Worm (Caenorhabditis elegans) whole organism, L1 larva: ENCODE data around the gene rps-3.

ENCODE experiments used
- F16B12.6 ChIP-seq: fragments of 150-350 bp; optimal IDR thresholded peaks from 2 replicates; lab custom pipeline; 2014; ENCODE audit warnings: missing biosample characterization, missing genetic modification characterization
- aha-1 ChIP-seq: fragments of 150-350 bp; optimal IDR thresholded peaks from 2 replicates; lab custom pipeline; 2014; ENCODE audit warnings: missing biosample characterization, missing genetic modification characterization
- aly-2 ChIP-seq: fragments of 150-350 bp; optimal IDR thresholded peaks from 2 replicates; lab custom pipeline; 2014; ENCODE audit warnings: missing biosample characterization, missing genetic modification characterization
- ceh-88 ChIP-seq: fragments of 200-800 bp; sonication (Bioruptor generic); IDR thresholded peaks from 2 replicates; pipeline ENCODE4 v1.3.6; 2022; ENCODE audit warnings: missing genetic modification characterization, missing compliant biosample characterization
- dsc-1 ChIP-seq: sonication (generic microtip); optimal IDR thresholded peaks from 2 replicates; lab custom pipeline; 2016; ENCODE audit warnings: mild to moderate bottlenecking, missing genetic modification characterization, missing compliant biosample characterization
- efl-1 ChIP-seq, 4 experiments: fragments of 150-350 bp; optimal IDR thresholded peaks in 3 of 4; peaks in 1 of 4; 1 replicate in 1 of 4; 2 replicates in 3 of 4; lab custom pipeline; 2014; ENCODE audit warnings: missing biosample characterization in 2 of 4, missing genetic modification characterization in 2 of 4, missing genetic modification reagents in 2 of 4
- efl-3 ChIP-seq: fragments of 200-800 bp; sonication (Bioruptor generic); optimal IDR thresholded peaks from 2 replicates; lab custom pipeline; 2018; ENCODE audit warnings: mild to moderate bottlenecking, missing genetic modification characterization, missing compliant biosample characterization
- egl-27 ChIP-seq, 2 experiments: fragments of 150-350 bp in 1 of 2; sonication (generic microtip); optimal IDR thresholded peaks; 3 replicates each; lab custom pipeline; 2017 to 2018; ENCODE audit warnings: missing biosample characterization in 2 of 2, missing genetic modification characterization in 2 of 2, missing genetic modification reagents in 2 of 2
- elt-2 ChIP-seq: sonication (generic microtip); optimal IDR thresholded peaks from 2 replicates; lab custom pipeline; 2016; ENCODE audit warnings: missing genetic modification characterization, mild to moderate bottlenecking, inconsistent platforms, missing compliant biosample characterization, missing genetic modification reagents
- fkh-10 ChIP-seq: sonication (generic microtip); optimal IDR thresholded peaks from 2 replicates; lab custom pipeline; 2017; ENCODE audit warnings: missing biosample characterization, missing genetic modification reagents, missing genetic modification characterization
- fkh-4 ChIP-seq: sonication (generic microtip); optimal IDR thresholded peaks from 2 replicates; lab custom pipeline; 2016; ENCODE audit warnings: missing compliant biosample characterization, missing genetic modification characterization, borderline replicate concordance
- hlh-17 ChIP-seq: fragments of 200-800 bp; sonication (Bioruptor generic); optimal IDR thresholded peaks from 2 replicates; lab custom pipeline; 2018; ENCODE audit warnings: missing genetic modification characterization, mild to moderate bottlenecking, missing compliant biosample characterization, moderate library complexity, borderline replicate concordance
- hlh-4 ChIP-seq: sonication (generic microtip); optimal IDR thresholded peaks from 2 replicates; lab custom pipeline; 2016; ENCODE audit warnings: mild to moderate bottlenecking, missing genetic modification characterization, missing compliant biosample characterization
- irx-1 ChIP-seq: sonication (generic microtip); optimal IDR thresholded peaks from 2 replicates; lab custom pipeline; 2016; ENCODE audit warnings: missing genetic modification characterization, missing compliant biosample characterization
- lin-15B ChIP-seq: fragments of 150-350 bp; sonication (generic microtip); optimal IDR thresholded peaks from 3 replicates; lab custom pipeline; 2014; ENCODE audit warnings: missing biosample characterization, missing genetic modification characterization
- lin-39 ChIP-seq: fragments of 150-350 bp; optimal IDR thresholded peaks from 2 replicates; lab custom pipeline; 2014; ENCODE audit warnings: missing biosample characterization, missing genetic modification reagents, missing genetic modification characterization
- lir-3 ChIP-seq: sonication (generic microtip); optimal IDR thresholded peaks from 2 replicates; lab custom pipeline; 2016; ENCODE audit warnings: mild to moderate bottlenecking, missing genetic modification characterization, moderate library complexity, missing compliant biosample characterization; ENCODE audit not compliant: poor library complexity
- mab-9 ChIP-seq: fragments of 200-800 bp; sonication (Bioruptor generic); IDR thresholded peaks from 2 replicates; pipeline ENCODE4 v1.3.6; 2022; ENCODE audit warnings: missing genetic modification reagents, missing genetic modification characterization, missing compliant biosample characterization
- mdl-1 ChIP-seq, 2 experiments: fragments of 150-350 bp; optimal IDR thresholded peaks; 2 replicates each; lab custom pipeline; 2014 to 2017; ENCODE audit warnings: missing biosample characterization in 2 of 2, missing genetic modification characterization in 2 of 2, inconsistent platforms in 1 of 2
- nhr-11 ChIP-seq: fragments of 150-350 bp; optimal IDR thresholded peaks from 2 replicates; lab custom pipeline; 2014; ENCODE audit warnings: missing biosample characterization, missing genetic modification characterization
- nhr-12 ChIP-seq: sonication (generic microtip); optimal IDR thresholded peaks from 2 replicates; lab custom pipeline; 2017; ENCODE audit warnings: missing biosample characterization, missing genetic modification characterization
- nhr-19 ChIP-seq: fragments of 200-800 bp; sonication (Bioruptor generic); conservative IDR thresholded peaks from 2 replicates; pipeline ENCODE4 v1.3.6; 2022; ENCODE audit warnings: missing genetic modification characterization, missing compliant biosample characterization
- nhr-20 ChIP-seq: sonication (generic microtip); optimal IDR thresholded peaks from 2 replicates; lab custom pipeline; 2016; ENCODE audit warnings: mild to moderate bottlenecking, missing genetic modification characterization, missing compliant biosample characterization
- nhr-237 ChIP-seq: fragments of 150-350 bp; optimal IDR thresholded peaks from 2 replicates; lab custom pipeline; 2014; ENCODE audit warnings: missing biosample characterization, missing genetic modification characterization
- nhr-28 ChIP-seq: fragments of 150-350 bp; optimal IDR thresholded peaks from 2 replicates; lab custom pipeline; 2014; ENCODE audit warnings: missing biosample characterization, missing genetic modification characterization
- nhr-47 ChIP-seq: sonication (generic microtip); optimal IDR thresholded peaks from 2 replicates; lab custom pipeline; 2016; ENCODE audit warnings: mild to moderate bottlenecking, missing genetic modification characterization, moderate library complexity, missing compliant biosample characterization
- nhr-90 ChIP-seq: sonication (generic microtip); optimal IDR thresholded peaks from 2 replicates; lab custom pipeline; 2016; ENCODE audit warnings: mild to moderate bottlenecking, missing genetic modification characterization, missing compliant biosample characterization; ENCODE audit not compliant: poor library complexity
- pag-3 ChIP-seq: sonication (generic microtip); optimal IDR thresholded peaks from 2 replicates; lab custom pipeline; 2017; ENCODE audit warnings: missing genetic modification characterization, mild to moderate bottlenecking, missing compliant biosample characterization, antibody characterized with exemption, borderline replicate concordance; ENCODE audit not compliant: insufficient read depth
- pax-3 ChIP-seq: fragments of 200-800 bp; sonication (Bioruptor generic); optimal IDR thresholded peaks from 2 replicates; lab custom pipeline; 2018; ENCODE audit warnings: mild to moderate bottlenecking, missing genetic modification characterization, moderate library complexity, missing compliant biosample characterization
- skn-1 ChIP-seq: fragments of 150-350 bp; optimal IDR thresholded peaks from 2 replicates; lab custom pipeline; 2014; ENCODE audit warnings: missing biosample characterization, missing genetic modification characterization
- snpc-4 ChIP-seq: fragments of 150-350 bp; optimal IDR thresholded peaks from 2 replicates; lab custom pipeline; 2014; ENCODE audit warnings: missing biosample characterization, missing genetic modification characterization
- snu-23 ChIP-seq: sonication (generic microtip); optimal IDR thresholded peaks from 2 replicates; lab custom pipeline; 2016; ENCODE audit warnings: missing genetic modification characterization, missing compliant biosample characterization
- sptf-1 ChIP-seq: fragments of 150-350 bp; optimal IDR thresholded peaks from 2 replicates; lab custom pipeline; 2014; ENCODE audit warnings: missing biosample characterization, missing genetic modification characterization
- sup-37 ChIP-seq: fragments of 200-800 bp; sonication (Bioruptor generic); optimal IDR thresholded peaks from 2 replicates; lab custom pipeline; 2018; ENCODE audit warnings: mild to moderate bottlenecking, missing genetic modification characterization, missing compliant biosample characterization
- tbx-2 ChIP-seq: sonication (generic microtip); optimal IDR thresholded peaks from 2 replicates; lab custom pipeline; 2016; ENCODE audit warnings: missing genetic modification characterization, missing compliant biosample characterization
- unc-130 ChIP-seq: fragments of 150-350 bp; optimal IDR thresholded peaks from 2 replicates; lab custom pipeline; 2017; ENCODE audit warnings: missing biosample characterization, missing genetic modification characterization, inconsistent platforms
- unc-62 ChIP-seq: fragments of 150-350 bp; optimal IDR thresholded peaks from 2 replicates; lab custom pipeline; 2014; ENCODE audit warnings: missing biosample characterization, missing genetic modification reagents, missing genetic modification characterization
- xbp-1 ChIP-seq: sonication (generic microtip); optimal IDR thresholded peaks from 2 replicates; lab custom pipeline; 2016; ENCODE audit warnings: missing genetic modification characterization, missing compliant biosample characterization
- zag-1 ChIP-seq: fragments of 150-350 bp; optimal IDR thresholded peaks from 2 replicates; lab custom pipeline; 2014; ENCODE audit warnings: missing biosample characterization, missing genetic modification characterization
- zip-4 ChIP-seq: fragments of 200-800 bp; sonication (Bioruptor generic); optimal IDR thresholded peaks from 2 replicates; lab custom pipeline; 2018; ENCODE audit warnings: mild to moderate bottlenecking, missing genetic modification characterization, moderate library complexity, missing compliant biosample characterization
- ztf-4 ChIP-seq: fragments of 150-350 bp; optimal IDR thresholded peaks from 2 replicates; lab custom pipeline; 2014; ENCODE audit warnings: missing biosample characterization, missing genetic modification characterization

rps-3 gene

DNA sequence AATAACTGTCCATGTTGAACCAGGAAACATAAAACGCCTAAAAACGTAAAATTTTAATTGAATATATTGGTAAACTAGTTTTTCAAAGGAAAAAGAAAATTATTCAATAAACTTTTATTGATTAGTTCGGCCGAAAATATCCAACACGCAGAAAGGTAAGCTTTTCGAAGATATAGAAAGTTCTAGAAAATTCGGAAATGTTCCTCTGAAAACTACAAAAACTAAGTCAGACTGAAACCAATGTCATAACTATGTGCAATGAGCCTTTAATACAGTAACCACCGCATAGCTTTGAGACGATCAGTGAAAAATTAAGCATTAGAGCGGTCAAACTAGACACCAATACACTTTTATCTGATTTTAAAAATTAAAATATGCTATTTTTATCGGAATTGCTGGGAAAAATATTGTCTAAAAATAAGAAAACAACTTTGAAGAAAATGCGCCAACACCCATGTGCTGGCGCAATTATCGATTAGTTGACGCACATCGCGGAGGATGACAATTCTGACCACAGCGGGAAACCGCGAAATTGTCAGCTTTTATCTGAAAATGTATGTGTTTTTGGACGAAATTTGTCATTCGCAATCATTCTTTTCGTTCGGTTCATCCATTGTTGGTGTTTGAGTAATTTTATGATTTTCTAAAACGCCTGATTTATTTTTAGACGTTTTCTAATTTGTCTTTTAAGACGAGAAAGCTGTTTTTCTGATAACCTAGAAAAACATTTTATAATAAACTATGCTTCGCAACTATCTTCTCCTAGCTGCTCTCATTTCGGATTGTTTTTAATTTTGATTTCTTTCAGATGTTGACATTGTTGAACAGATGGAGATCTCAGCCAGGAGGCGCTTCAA lies 8.0 kb upstream of the rps-3 start, which contains the start of the genes C23G10.7 and rpn-2 (continued):
- TF ChIP-seq elt-2 (peak; percentile 24), ztf-4 (no peak), irx-1 (tag; lab: Kevin White, UChicago) (peak; percentile 49), nhr-90 (tag; lab: Kevin White, UChicago) (peak; percentile 62), nhr-11 (tag; lab: Kevin White, UChicago) (no peak), fkh-4 (tag; lab: Kevin White, UChicago) (peak; percentile 25), lir-3 (tag; lab: Kevin White, UChicago) (peak; percentile 1), unc-130 (no peak), F16B12.6 (tag; lab: Kevin White, UChicago) (peak; percentile 52), sup-37 (GFP tag; lab: Kevin White, UChicago) (peak; percentile 1), dsc-1 (peak; percentile 71), ceh-88 (GFP tag; lab: Robert Waterston, UW) (no peak), nhr-47 (tag; lab: Kevin White, UChicago) (peak; percentile 80)

DNA sequence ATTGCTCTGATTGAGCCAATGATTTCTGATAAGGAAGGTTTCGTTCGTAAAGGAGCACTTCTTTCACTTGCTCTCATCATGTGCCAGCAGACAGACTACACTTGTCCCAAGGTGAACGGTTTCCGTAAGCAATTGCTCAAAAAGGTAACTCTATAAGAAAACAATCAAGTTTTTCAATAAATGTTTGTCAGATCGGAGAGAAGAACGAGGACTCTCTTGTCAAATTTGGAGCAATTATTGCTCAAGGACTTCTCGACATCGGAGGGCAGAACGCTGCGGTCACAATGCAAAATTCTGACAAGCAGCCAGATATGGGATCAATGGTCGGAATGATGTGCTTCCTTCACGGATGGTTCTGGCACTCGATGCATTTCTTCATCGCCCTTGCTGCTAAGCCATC lies 5.3 kb upstream of the rps-3 start:
- TF ChIP-seq aha-1 (tag; lab: Kevin White, UChicago) (no peak), pax-3 (no peak), elt-2 (no peak), zag-1 (no peak), hlh-4 (no peak), fkh-4 (tag; lab: Kevin White, UChicago) (no peak), lir-3 (tag; lab: Kevin White, UChicago) (no peak), lin-39 (tag; lab: Kevin White, UChicago) (no peak), pag-3 (tag; lab: Kevin White, UChicago) (no peak), skn-1 (tag; lab: Kevin White, UChicago) (no peak), nhr-237 (no peak), efl-1 (optimal IDR thresholded peaks at IDR 0.05; lab: Kevin White, UChicago) (no peak), efl-1 (GFP tag; optimal IDR thresholded peaks at IDR 0.05 in 1 of 2; lab: Kevin White, UChicago) (no peak), unc-62 (GFP tag; lab: Kevin White, UChicago) (no peak), nhr-19 (no peak), nhr-20 (tag; lab: Kevin White, UChicago) (no peak)
- TF ChIP-seq, all 84 proteins: peak for 0

DNA sequence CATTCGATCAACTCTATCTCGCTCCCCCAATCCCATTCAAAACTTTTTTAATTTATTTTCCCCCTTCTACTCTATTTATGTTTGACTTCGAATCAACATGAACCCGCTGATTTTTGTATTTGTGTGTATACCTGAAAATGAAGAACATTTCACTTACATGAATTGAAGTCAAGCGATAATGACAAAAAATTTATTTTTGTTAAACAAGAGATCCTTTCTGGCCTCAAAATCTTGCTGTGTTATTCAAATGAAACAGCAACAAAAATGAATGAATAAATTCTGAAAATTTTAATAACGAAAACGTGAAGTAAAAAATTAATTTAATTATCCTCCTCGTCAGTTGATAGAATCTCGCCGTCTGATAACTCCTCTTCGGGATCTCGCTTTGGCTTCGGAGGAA lies 4.2 kb upstream of the rps-3 start:
- TF ChIP-seq nhr-90 (tag; lab: Kevin White, UChicago) = no peak
- TF ChIP-seq lin-15B (tag; lab: Kevin White, UChicago) = no peak
- no peak for TF ChIP-seq efl-1 (optimal IDR thresholded peaks at IDR 0.05; lab: Kevin White, UChicago)
- TF ChIP-seq efl-1 (GFP tag; optimal IDR thresholded peaks at IDR 0.05 in 1 of 2; lab: Kevin White, UChicago) = peak in 1 of 2 experiments; percentile 38
- no peak for TF ChIP-seq snpc-4 (tag; lab: Kevin White, UChicago)
- no peak for TF ChIP-seq nhr-237
- no peak for TF ChIP-seq nhr-47 (tag; lab: Kevin White, UChicago)
- no peak for TF ChIP-seq zip-4 (GFP tag; lab: Kevin White, UChicago)
- peak; percentile 12 for TF ChIP-seq aly-2 (tag; lab: Kevin White, UChicago)
- no peak for TF ChIP-seq egl-27 (tag; optimal IDR thresholded peaks at IDR 0.05; lab: Kevin White, UChicago)
- TF ChIP-seq mab-9 (GFP tag; lab: Robert Waterston, UW) = no peak
- no peak for TF ChIP-seq ceh-88 (GFP tag; lab: Robert Waterston, UW)
- TF ChIP-seq, all 84 proteins: peak for 2

DNA sequence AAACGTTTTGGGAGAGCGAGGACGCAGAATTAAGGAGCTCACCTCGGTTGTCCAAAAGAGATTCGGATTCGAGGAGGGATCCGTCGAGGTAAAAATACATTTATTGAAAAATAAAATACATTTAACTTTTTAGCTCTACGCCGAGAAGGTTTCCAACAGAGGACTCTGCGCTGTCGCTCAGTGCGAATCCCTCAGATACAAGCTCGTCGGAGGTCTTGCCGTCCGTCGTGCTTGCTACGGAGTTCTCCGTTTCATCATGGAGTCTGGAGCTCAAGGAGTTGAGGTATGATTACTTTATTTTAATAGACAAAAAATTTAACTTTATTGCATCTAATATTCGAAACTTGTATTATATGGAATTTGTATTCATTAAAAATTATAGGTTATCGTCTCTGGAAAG lies 443 bp downstream of the rps-3 start:
- TF ChIP-seq nhr-47 (tag; lab: Kevin White, UChicago) = no peak
- TF ChIP-seq efl-3 (GFP tag; lab: Kevin White, UChicago) = no peak
- TF ChIP-seq mdl-1 (tag; optimal IDR thresholded peaks at IDR 0.05; lab: Kevin White, UChicago) = no peak
- TF ChIP-seq tbx-2 = no peak
- TF ChIP-seq lin-39 (tag; lab: Kevin White, UChicago) = no peak
- TF ChIP-seq nhr-19 = no peak
- TF ChIP-seq snu-23 (GFP tag; lab: Kevin White, UChicago) = no peak
- TF ChIP-seq sptf-1 (tag; lab: Kevin White, UChicago) = no peak
- TF ChIP-seq elt-2 = no peak
- TF ChIP-seq fkh-10 = no peak
- TF ChIP-seq hlh-17 = no peak
- TF ChIP-seq nhr-28 (tag; lab: Kevin White, UChicago) = no peak
- no peak for TF ChIP-seq xbp-1 (tag; lab: Kevin White, UChicago)
- no peak for TF ChIP-seq lir-3 (tag; lab: Kevin White, UChicago)
- no peak for TF ChIP-seq nhr-12
- TF ChIP-seq, all 84 proteins: peak for 0
